Fruit fly (Drosophila melanogaster) whole organism, wandering third instar larva: ENCODE data around the gene CG7512.
A peak's percentile ranks its signal among the peaks of the same experiment; 100 is the strongest.

ENCODE experiments used
- Abd-B ChIP-seq: fragments of >200 bp; optimal IDR thresholded peaks from 2 replicates; lab custom pipeline; 2017; ENCODE audit warnings: missing biosample characterization, missing genetic modification characterization
- CG32264 ChIP-seq: fragments of 200-800 bp; sonication (Bioruptor generic); optimal IDR thresholded peaks from 2 replicates; lab custom pipeline; 2016; ENCODE audit warnings: missing biosample characterization, missing genetic modification characterization
- CG9705 ChIP-seq: fragments of 200-800 bp; sonication (Bioruptor generic); optimal IDR thresholded peaks from 2 replicates; lab custom pipeline; 2018; ENCODE audit warnings: missing biosample characterization, mild to moderate bottlenecking, missing genetic modification characterization
- CrebA ChIP-seq: fragments of 200-800 bp; sonication (Bioruptor generic); optimal IDR thresholded peaks from 2 replicates; lab custom pipeline; 2016; ENCODE audit warnings: missing biosample characterization, mild to moderate bottlenecking, missing genetic modification characterization, borderline replicate concordance
- Dfd ChIP-seq: fragments of >200 bp; optimal IDR thresholded peaks from 2 replicates; lab custom pipeline; 2017; ENCODE audit warnings: missing biosample characterization, missing genetic modification characterization
- Dif ChIP-seq: fragments of 200-275, 200-300 bp; sonication (Bioruptor generic); optimal IDR thresholded peaks from 2 replicates; lab custom pipeline; 2018; ENCODE audit warnings: missing biosample characterization, missing genetic modification characterization; ENCODE audit not compliant: partially characterized antibody
- GATAd ChIP-seq: sonication (Bioruptor generic); optimal IDR thresholded peaks from 2 replicates; lab custom pipeline; 2016; ENCODE audit warnings: missing biosample characterization, missing genetic modification characterization
- HLH106 ChIP-seq: fragments of 200-800 bp; optimal IDR thresholded peaks from 3 replicates; lab custom pipeline; 2019; ENCODE audit warnings: missing biosample characterization, mild to moderate bottlenecking, missing genetic modification characterization, moderate library complexity
- Hnf4 ChIP-seq: fragments of 200-800 bp; sonication (Bioruptor generic); optimal IDR thresholded peaks from 2 replicates; lab custom pipeline; 2016; ENCODE audit warnings: missing biosample characterization, mild to moderate bottlenecking, missing genetic modification characterization
- Hr83 ChIP-seq: fragments of 200-300 bp; sonication (Bioruptor generic); optimal IDR thresholded peaks from 2 replicates; lab custom pipeline; 2016; ENCODE audit warnings: missing biosample characterization, mild to moderate bottlenecking, missing genetic modification characterization, moderate library complexity; ENCODE audit not compliant: poor library complexity, severe bottlenecking
- Jra ChIP-seq: sonication (Bioruptor generic); optimal IDR thresholded peaks from 2 replicates; lab custom pipeline; 2016; ENCODE audit warnings: missing biosample characterization, missing genetic modification characterization
- Mio ChIP-seq: sonication (Bioruptor generic); optimal IDR thresholded peaks from 2 replicates; lab custom pipeline; 2016; ENCODE audit warnings: missing biosample characterization, missing genetic modification characterization
- Myc ChIP-seq: fragments of >200 bp; optimal IDR thresholded peaks from 2 replicates; lab custom pipeline; 2017
- N ChIP-seq: fragments of >200 bp; optimal IDR thresholded peaks from 2 replicates; lab custom pipeline; 2018; ENCODE audit warnings: missing biosample characterization, missing external identifiers, missing genetic modification characterization
- OdsH ChIP-seq: fragments of 200-800 bp; sonication (Bioruptor generic); optimal IDR thresholded peaks from 2 replicates; lab custom pipeline; 2016; ENCODE audit warnings: missing biosample characterization, mild to moderate bottlenecking, missing genetic modification characterization
- Sp1 ChIP-seq: fragments of 200-800 bp; sonication (Bioruptor generic); optimal IDR thresholded peaks from 3 replicates; lab custom pipeline; 2019; ENCODE audit warnings: missing biosample characterization, mild to moderate bottlenecking, missing genetic modification characterization, moderate library complexity
- Vsx2 ChIP-seq: fragments of 200-300, 225-300 bp; sonication (Bioruptor generic); optimal IDR thresholded peaks from 2 replicates; lab custom pipeline; 2018; ENCODE audit warnings: missing biosample characterization, missing genetic modification characterization; ENCODE audit not compliant: partially characterized antibody
- br ChIP-seq: fragments of 200-800 bp; sonication (Bioruptor generic); optimal IDR thresholded peaks from 2 replicates; lab custom pipeline; 2016; ENCODE audit warnings: missing biosample characterization, missing genetic modification characterization
- dmrt93B ChIP-seq: fragments of 200-800 bp; sonication (Bioruptor generic); optimal IDR thresholded peaks from 2 replicates; lab custom pipeline; 2018; ENCODE audit warnings: missing biosample characterization, mild to moderate bottlenecking, missing genetic modification characterization
- ey ChIP-seq: fragments of 200-800 bp; sonication (Bioruptor generic); optimal IDR thresholded peaks from 2 replicates; lab custom pipeline; 2016; ENCODE audit warnings: missing biosample characterization, missing genetic modification characterization
- fru ChIP-seq: fragments of 200-800 bp; sonication (Bioruptor generic); optimal IDR thresholded peaks from 3 replicates; lab custom pipeline; 2016; ENCODE audit warnings: missing biosample characterization, mild to moderate bottlenecking, missing genetic modification characterization
- h ChIP-seq: fragments of 200-800 bp; sonication (Bioruptor generic); optimal IDR thresholded peaks from 3 replicates; lab custom pipeline; 2016; ENCODE audit warnings: missing biosample characterization, mild to moderate bottlenecking, missing genetic modification characterization
- lola ChIP-seq: fragments of >200 bp; optimal IDR thresholded peaks from 2 replicates; lab custom pipeline; 2017; ENCODE audit warnings: missing biosample characterization, missing genetic modification characterization
- psq ChIP-seq: fragments of 200-800 bp; sonication (Bioruptor generic); optimal IDR thresholded peaks from 3 replicates; lab custom pipeline; 2017; ENCODE audit warnings: missing biosample characterization, mild to moderate bottlenecking, missing genetic modification characterization, moderate library complexity
- sage ChIP-seq: fragments of 200-800 bp; sonication (Bioruptor generic); optimal IDR thresholded peaks from 2 replicates; lab custom pipeline; 2016; ENCODE audit warnings: missing biosample characterization, mild to moderate bottlenecking, missing genetic modification characterization
- sv ChIP-seq: fragments of 200-800 bp; sonication (Bioruptor generic); optimal IDR thresholded peaks from 3 replicates; lab custom pipeline; 2016; ENCODE audit warnings: missing biosample characterization, missing genetic modification characterization

Gene CG7512

dm6 chr3L:11536767-11537419, 23.4 kb downstream of the CG7512 start:
- TF ChIP-seq CrebA (no peak), br (GFP tag; lab: Kevin White, UChicago) (no peak), sage (no peak), N (no peak), Abd-B (GFP tag; lab: Kevin White, UChicago) (no peak), Jra (GFP tag; lab: Kevin White, UChicago) (peak; percentile 4), dmrt93B (GFP tag; lab: Kevin White, UChicago) (no peak), CG32264 (GFP tag; lab: Kevin White, UChicago) (no peak)

dm6 chr3L:11539511-11540329, 26.2 kb downstream of the CG7512 start:
- TF ChIP-seq Jra (GFP tag; lab: Kevin White, UChicago) (no peak), CG9705 (GFP tag; lab: Kevin White, UChicago) (no peak), Hnf4 (GFP tag; lab: Kevin White, UChicago) (no peak), HLH106 (tag; lab: Kevin White, UChicago) (no peak), OdsH (GFP tag; lab: Kevin White, UChicago) (no peak), lola (no peak)

dm6 chr3L:11540330-11540702, 26.8 kb downstream of the CG7512 start:
- TF ChIP-seq ey (GFP tag; lab: Kevin White, UChicago): no peak
- TF ChIP-seq psq: no peak
- no peak for TF ChIP-seq Vsx2
- TF ChIP-seq h (GFP tag; lab: Kevin White, UChicago): no peak
- no peak for TF ChIP-seq N
- TF ChIP-seq sage: no peak
- no peak for TF ChIP-seq Jra (GFP tag; lab: Kevin White, UChicago)
- no peak for TF ChIP-seq Dif
- no peak for TF ChIP-seq fru (GFP tag; lab: Kevin White, UChicago)

dm6 chr3L:11542437-11542836, 28.9 kb downstream of the CG7512 start:
- TF ChIP-seq sv: no peak
- TF ChIP-seq Dfd (GFP tag; lab: Kevin White, UChicago): peak; percentile 94
- TF ChIP-seq, all 38 proteins: peak for 1

dm6 chr3L:11542948-11543347, 29.4 kb downstream of the CG7512 start:
- TF ChIP-seq psq (no peak), CG32264 (GFP tag; lab: Kevin White, UChicago) (no peak), Sp1 (GFP tag; lab: Kevin White, UChicago) (no peak), Vsx2 (no peak), Dif (no peak), OdsH (GFP tag; lab: Kevin White, UChicago) (no peak), GATAd (GFP tag; lab: Kevin White, UChicago) (no peak), Hr83 (GFP tag; lab: Kevin White, UChicago) (no peak), sage (no peak), Dfd (GFP tag; lab: Kevin White, UChicago) (no peak), CrebA (no peak), Jra (GFP tag; lab: Kevin White, UChicago) (no peak), ey (GFP tag; lab: Kevin White, UChicago) (no peak), Myc (lab: Kevin White, UChicago) (no peak), fru (GFP tag; lab: Kevin White, UChicago) (no peak)

- no peak for TF ChIP-seq Mio
Measured at dm6 chr3L:11543681-11544299, 30.3 kb downstream of the CG7512 start.
